Fruit fly (Drosophila melanogaster) whole organism, adult: Measurements from ENCODE around the gene PIG-K.

Experiments
- CG33017 ChIP-seq: fragments of 200-800 bp; sonication (Bioruptor generic); optimal IDR thresholded peaks from 2 replicates; lab custom pipeline; 2018; ENCODE audit warnings: missing biosample characterization, mild to moderate bottlenecking, missing genetic modification characterization, moderate library complexity
- kay ChIP-seq: fragments of 200-800 bp; sonication (Bioruptor generic); peaks from one replicate; lab custom pipeline; 2016; ENCODE audit warnings: missing biosample characterization, missing genetic modification characterization, borderline replicate concordance

- TF ChIP-seq CG33017 (tag; lab: Kevin White, UChicago) (no peak), kay (GFP tag; lab: Kevin White, UChicago) (no peak)
Observed at dm6 chrX:1972150-1972549, 37.0 kb downstream of the PIG-K start.
